Worm (Caenorhabditis elegans): Measurements from ENCODE around the gene set-6.

set-6 gene

ce11 chrX:11934933-11935332, 39.5 kb downstream of the set-6 start (continued):
- TF ChIP-seq ceh-31 (tag; optimal IDR thresholded peaks at IDR 0.05) (peak; percentile 52), ceh-24 (tag; optimal IDR thresholded peaks at IDR 0.05) (no peak), ahr-1 (tag; optimal IDR thresholded peaks at IDR 0.05) (peak; percentile 19), ztf-16 (tag; optimal IDR thresholded peaks at IDR 0.05) (peak; percentile 51), hlh-15 (tag; optimal IDR thresholded peaks at IDR 0.05) (peak; percentile 21), pqm-1 (tag; optimal IDR thresholded peaks at IDR 0.05) (no peak), dmd-4 (tag; optimal IDR thresholded peaks at IDR 0.05; ENCODE audit: borderline replicate concordance) (no peak), hlh-8 (tag; optimal IDR thresholded peaks at IDR 0.05) (peak; percentile 8), pha-2 (tag; optimal IDR thresholded peaks at IDR 0.05) (peak; percentile 56), tbx-7 (tag; optimal IDR thresholded peaks at IDR 0.05) (peak; percentile 27), sdc-2 (tag; optimal IDR thresholded peaks at IDR 0.05) (peak; percentile 96), zip-5 (tag; optimal IDR thresholded peaks at IDR 0.05) (peak; percentile 23), syd-9 (tag; optimal IDR thresholded peaks at IDR 0.05) (peak; percentile 14)

- TF ChIP-seq nfya-1 (tag; optimal IDR thresholded peaks at IDR 0.05), result peak; percentile 47
- no peak for TF ChIP-seq odd-2 (tag; optimal IDR thresholded peaks at IDR 0.05)
Observed at ce11 chrX:11933547-11933946, 40.9 kb downstream of the set-6 start.

ce11 chrX:11931559-11931958, 42.9 kb downstream of the set-6 start, which contains the start of gene dot-1.4:
dot-1.4 (minus strand) TSS chrX:11931659.
- TF ChIP-seq ceh-6 (GFP tag; optimal IDR thresholded peaks at IDR 0.05) (no peak), ceh-30 (tag; optimal IDR thresholded peaks at IDR 0.05) (no peak), nhr-11 (tag; optimal IDR thresholded peaks at IDR 0.05) (no peak), unc-42 (tag; optimal IDR thresholded peaks at IDR 0.05) (no peak), tbx-2 (tag; optimal IDR thresholded peaks at IDR 0.05) (no peak), elt-4 (tag; optimal IDR thresholded peaks at IDR 0.05) (no peak)

DNA sequence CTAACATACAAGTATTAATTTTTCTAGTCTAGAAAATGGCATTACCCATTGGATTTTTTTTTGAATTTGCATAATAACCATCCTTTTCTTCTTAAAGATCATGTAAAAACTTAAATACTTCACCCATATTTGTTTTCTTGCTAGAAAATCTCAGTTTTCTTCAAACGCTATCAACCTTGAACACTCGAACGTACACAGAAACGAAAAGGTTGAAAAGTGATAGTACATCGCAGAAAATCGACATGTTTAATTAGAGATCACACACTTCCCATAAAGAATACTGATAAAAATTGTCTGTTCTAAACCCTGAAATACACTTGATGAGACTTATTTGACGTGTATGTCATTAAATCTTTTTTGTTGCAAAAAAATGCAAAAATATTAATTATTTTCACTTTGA, 46.9 kb downstream of the set-6 start, which contains the start of gene F55G7.4:
F55G7.4 (plus strand) TSS at position 301 of the 400 bp plus-strand sequence.
- TF ChIP-seq pat-9 (tag; optimal IDR thresholded peaks at IDR 0.05) (no peak), tbx-7 (tag; optimal IDR thresholded peaks at IDR 0.05) (no peak), fkh-6 (tag; optimal IDR thresholded peaks at IDR 0.05) (no peak), C08G9.2 (tag; optimal IDR thresholded peaks at IDR 0.05) (no peak), ceh-45 (GFP tag; IDR thresholded peaks at IDR 0.05) (no peak), ceh-2 (tag; optimal IDR thresholded peaks at IDR 0.05) (no peak), ahr-1 (tag; optimal IDR thresholded peaks at IDR 0.05) (no peak), hlh-6 (tag; optimal IDR thresholded peaks at IDR 0.05) (no peak), C38D4.7 (GFP tag; optimal IDR thresholded peaks at IDR 0.05) (no peak), fax-1 (tag; optimal IDR thresholded peaks at IDR 0.05) (no peak), pha-2 (tag; optimal IDR thresholded peaks at IDR 0.05) (no peak), hlh-13 (GFP tag; optimal IDR thresholded peaks at IDR 0.05) (no peak), ceh-19 (GFP tag; optimal IDR thresholded peaks at IDR 0.05) (no peak), ref-2 (tag; optimal IDR thresholded peaks at IDR 0.05) (no peak), dmd-4 (tag; optimal IDR thresholded peaks at IDR 0.05; ENCODE audit: borderline replicate concordance) (no peak), ceh-24 (tag; optimal IDR thresholded peaks at IDR 0.05) (no peak), tbx-2 (tag; optimal IDR thresholded peaks at IDR 0.05) (no peak), ama-1 (optimal IDR thresholded peaks at IDR 0.05) (no peak), hlh-15 (tag; optimal IDR thresholded peaks at IDR 0.05) (no peak), hlh-8 (tag; optimal IDR thresholded peaks at IDR 0.05) (no peak)

ce11 chrX:11925243-11925642, 49.2 kb downstream of the set-6 start:
- TF ChIP-seq Y22D7AL.16 (tag; optimal IDR thresholded peaks at IDR 0.05) (no peak), gmeb-2 (tag; optimal IDR thresholded peaks at IDR 0.05) (no peak), ceh-48 (tag; optimal IDR thresholded peaks at IDR 0.05) (no peak), ceh-14 (tag; optimal IDR thresholded peaks at IDR 0.05) (no peak), eyg-1 (tag; optimal IDR thresholded peaks at IDR 0.05) (no peak), C08G9.2 (tag; optimal IDR thresholded peaks at IDR 0.05) (no peak), unc-3 (GFP tag; conservative IDR thresholded peaks at IDR 0.05) (no peak), unc-3 (tag; optimal IDR thresholded peaks at IDR 0.05) (no peak), pag-3 (tag; optimal IDR thresholded peaks at IDR 0.05; ENCODE audit: borderline replicate concordance) (no peak), ceh-19 (GFP tag; optimal IDR thresholded peaks at IDR 0.05) (no peak), ceh-34 (tag; optimal IDR thresholded peaks at IDR 0.05) (no peak), ets-4 (tag; optimal IDR thresholded peaks at IDR 0.05) (no peak), unc-86 (tag; optimal IDR thresholded peaks at IDR 0.05) (no peak), ref-2 (tag; optimal IDR thresholded peaks at IDR 0.05) (no peak), ceh-31 (tag; optimal IDR thresholded peaks at IDR 0.05) (no peak), pat-9 (tag; optimal IDR thresholded peaks at IDR 0.05) (no peak), pax-1 (tag; optimal IDR thresholded peaks at IDR 0.05) (no peak), sdc-2 (tag; optimal IDR thresholded peaks at IDR 0.05) (no peak)
